Worm (Caenorhabditis elegans) whole organism, L3 larva: ENCODE results near the gene mam-1.

Source experiments
- R02D3.7 ChIP-seq: fragments of 150-350 bp; optimal IDR thresholded peaks from 2 replicates; lab custom pipeline; 2014; ENCODE audit warnings: missing biosample characterization, missing genetic modification characterization
- ZK546.5 ChIP-seq: sonication (generic microtip); optimal IDR thresholded peaks from 2 replicates; lab custom pipeline; 2017; ENCODE audit warnings: missing biosample characterization, missing genetic modification characterization
- aly-2 ChIP-seq: fragments of 150-350 bp; optimal IDR thresholded peaks from 2 replicates; lab custom pipeline; 2014; ENCODE audit warnings: missing biosample characterization, missing genetic modification characterization
- ama-1 ChIP-seq: fragments of 150-350 bp; optimal IDR thresholded peaks from 2 replicates; lab custom pipeline; 2018
- ceh-16 ChIP-seq: sonication (generic microtip); optimal IDR thresholded peaks from 2 replicates; lab custom pipeline; 2017; ENCODE audit warnings: missing biosample characterization, missing genetic modification characterization
- ceh-28 ChIP-seq: fragments of 150-350 bp; optimal IDR thresholded peaks from 2 replicates; lab custom pipeline; 2014; ENCODE audit warnings: missing biosample characterization, missing genetic modification reagents, missing genetic modification characterization
- ceh-82 ChIP-seq: fragments of 150-350 bp; optimal IDR thresholded peaks from 2 replicates; lab custom pipeline; 2014; ENCODE audit warnings: missing biosample characterization, missing genetic modification characterization
- ceh-9 ChIP-seq: sonication (generic microtip); optimal IDR thresholded peaks from 2 replicates; lab custom pipeline; 2018; ENCODE audit warnings: missing biosample characterization, missing genetic modification characterization
- daf-12 ChIP-seq: fragments of 150-350 bp; optimal IDR thresholded peaks from 2 replicates; lab custom pipeline; 2014; ENCODE audit warnings: missing biosample characterization, missing genetic modification reagents, missing genetic modification characterization
- egl-27 ChIP-seq: sonication (generic microtip); optimal IDR thresholded peaks from 4 replicates; lab custom pipeline; 2017; ENCODE audit warnings: missing biosample characterization, missing genetic modification reagents, missing genetic modification characterization
- egl-5 ChIP-seq: fragments of 150-350 bp; optimal IDR thresholded peaks from 2 replicates; lab custom pipeline; 2017; ENCODE audit warnings: missing biosample characterization, missing genetic modification reagents, missing genetic modification characterization, inconsistent platforms
- elt-2 ChIP-seq: sonication (generic microtip); optimal IDR thresholded peaks from 2 replicates; lab custom pipeline; 2016; ENCODE audit warnings: missing genetic modification reagents, mild to moderate bottlenecking, missing genetic modification characterization, missing compliant biosample characterization
- elt-3 ChIP-seq, 3 experiments: fragments of 150-350 bp in 1 of 3; sonication (generic microtip) in 2 of 3; optimal IDR thresholded peaks; 2 replicates in 2 of 3; 4 replicates in 1 of 3; lab custom pipeline; 2014 to 2017; ENCODE audit warnings: missing biosample characterization in 3 of 3, missing genetic modification characterization in 3 of 3
- eor-1 ChIP-seq, 2 experiments: fragments of 150-350 bp; optimal IDR thresholded peaks; 2 replicates each; lab custom pipeline; 2014 to 2018; ENCODE audit warnings: missing biosample characterization in 2 of 2, missing genetic modification characterization in 2 of 2
- fkh-10 ChIP-seq: sonication (generic microtip); optimal IDR thresholded peaks from 2 replicates; lab custom pipeline; 2017; ENCODE audit warnings: missing biosample characterization, missing genetic modification reagents, missing genetic modification characterization
- hmg-11 ChIP-seq: sonication (generic microtip); optimal IDR thresholded peaks from 2 replicates; lab custom pipeline; 2016; ENCODE audit warnings: missing genetic modification characterization, missing compliant biosample characterization
- jun-1 ChIP-seq: fragments of 150-350 bp; optimal IDR thresholded peaks from 2 replicates; lab custom pipeline; 2014; ENCODE audit warnings: missing biosample characterization, missing genetic modification reagents, missing genetic modification characterization
- lin-15B ChIP-seq: fragments of 150-350 bp; optimal IDR thresholded peaks from 2 replicates; lab custom pipeline; 2014; ENCODE audit warnings: missing biosample characterization, missing genetic modification characterization
- lin-39 ChIP-seq: fragments of 150-350 bp; optimal IDR thresholded peaks from 2 replicates; lab custom pipeline; 2018; ENCODE audit warnings: missing biosample characterization, missing genetic modification reagents, missing genetic modification characterization
- lsy-12 ChIP-seq: sonication (generic microtip); optimal IDR thresholded peaks from 2 replicates; lab custom pipeline; 2016; ENCODE audit warnings: mild to moderate bottlenecking, missing genetic modification characterization, missing compliant biosample characterization
- mdl-1 ChIP-seq: fragments of 150-350 bp; optimal IDR thresholded peaks from 2 replicates; lab custom pipeline; 2014; ENCODE audit warnings: missing biosample characterization, missing genetic modification characterization
- mml-1 ChIP-seq: fragments of 150-350 bp; sonication (generic microtip); optimal IDR thresholded peaks from 3 replicates; lab custom pipeline; 2014; ENCODE audit warnings: missing biosample characterization, missing genetic modification characterization
- nfya-1 ChIP-seq: sonication (generic microtip); optimal IDR thresholded peaks from 2 replicates; lab custom pipeline; 2017; ENCODE audit warnings: missing genetic modification characterization, mild to moderate bottlenecking, missing compliant biosample characterization, antibody characterized with exemption, moderate library complexity; ENCODE audit not compliant: insufficient read depth
- nhr-11 ChIP-seq: fragments of 150-350 bp; optimal IDR thresholded peaks from 2 replicates; lab custom pipeline; 2014; ENCODE audit warnings: missing biosample characterization, missing genetic modification characterization
- nhr-12 ChIP-seq: fragments of 150-350 bp; optimal IDR thresholded peaks from 2 replicates; lab custom pipeline; 2014; ENCODE audit warnings: missing biosample characterization, missing genetic modification characterization
- nhr-23 ChIP-seq: fragments of 150-350 bp; optimal IDR thresholded peaks from 2 replicates; lab custom pipeline; 2014; ENCODE audit warnings: missing biosample characterization, missing genetic modification reagents, missing genetic modification characterization
- nhr-237 ChIP-seq: fragments of 150-350 bp; optimal IDR thresholded peaks from 2 replicates; lab custom pipeline; 2014; ENCODE audit warnings: missing biosample characterization, missing genetic modification characterization
- nhr-25 ChIP-seq: sonication (generic microtip); optimal IDR thresholded peaks from 2 replicates; lab custom pipeline; 2017; ENCODE audit warnings: missing biosample characterization, missing genetic modification characterization
- nhr-28 ChIP-seq: fragments of 150-350 bp; optimal IDR thresholded peaks from 2 replicates; lab custom pipeline; 2014; ENCODE audit warnings: missing biosample characterization, missing genetic modification characterization
- nhr-67 ChIP-seq: fragments of 150-350 bp; optimal IDR thresholded peaks from 2 replicates; lab custom pipeline; 2014; ENCODE audit warnings: missing biosample characterization, missing genetic modification characterization
- nhr-77 ChIP-seq: fragments of 150-350 bp; optimal IDR thresholded peaks from 2 replicates; lab custom pipeline; 2014; ENCODE audit warnings: missing biosample characterization, missing genetic modification characterization
- pqm-1 ChIP-seq: fragments of 150-350 bp; optimal IDR thresholded peaks from 2 replicates; lab custom pipeline; 2017; ENCODE audit warnings: missing biosample characterization, missing genetic modification characterization, inconsistent platforms
- sea-2 ChIP-seq: fragments of 150-350 bp; sonication (generic microtip); optimal IDR thresholded peaks from 4 replicates; lab custom pipeline; 2014; ENCODE audit warnings: missing biosample characterization, missing genetic modification reagents, missing genetic modification characterization
- skn-1 ChIP-seq: fragments of 150-350 bp; optimal IDR thresholded peaks from 2 replicates; lab custom pipeline; 2014; ENCODE audit warnings: missing biosample characterization, missing genetic modification characterization
- snpc-4 ChIP-seq: fragments of 150-350 bp; optimal IDR thresholded peaks from 2 replicates; lab custom pipeline; 2014; ENCODE audit warnings: missing biosample characterization, missing genetic modification characterization
- tbx-2 ChIP-seq: sonication (generic microtip); optimal IDR thresholded peaks from 2 replicates; lab custom pipeline; 2016; ENCODE audit warnings: mild to moderate bottlenecking, missing genetic modification characterization, missing compliant biosample characterization
- unc-39 ChIP-seq: sonication (generic microtip); optimal IDR thresholded peaks from 4 replicates; lab custom pipeline; 2017; ENCODE audit warnings: missing biosample characterization, missing genetic modification characterization
- unc-62 ChIP-seq: fragments of 150-350 bp; sonication (generic microtip); optimal IDR thresholded peaks from 4 replicates; lab custom pipeline; 2014; ENCODE audit warnings: missing biosample characterization, missing genetic modification reagents, missing genetic modification characterization
- zag-1 ChIP-seq: fragments of 150-350 bp; optimal IDR thresholded peaks from 2 replicates; lab custom pipeline; 2014; ENCODE audit warnings: missing biosample characterization, missing genetic modification characterization
- ztf-11 ChIP-seq: fragments of 150-350 bp; optimal IDR thresholded peaks from 2 replicates; lab custom pipeline; 2014; ENCODE audit warnings: missing biosample characterization, missing genetic modification characterization
- ztf-4 ChIP-seq: fragments of 150-350 bp; optimal IDR thresholded peaks from 2 replicates; lab custom pipeline; 2014; ENCODE audit warnings: missing biosample characterization, missing genetic modification characterization

Gene mam-1

DNA sequence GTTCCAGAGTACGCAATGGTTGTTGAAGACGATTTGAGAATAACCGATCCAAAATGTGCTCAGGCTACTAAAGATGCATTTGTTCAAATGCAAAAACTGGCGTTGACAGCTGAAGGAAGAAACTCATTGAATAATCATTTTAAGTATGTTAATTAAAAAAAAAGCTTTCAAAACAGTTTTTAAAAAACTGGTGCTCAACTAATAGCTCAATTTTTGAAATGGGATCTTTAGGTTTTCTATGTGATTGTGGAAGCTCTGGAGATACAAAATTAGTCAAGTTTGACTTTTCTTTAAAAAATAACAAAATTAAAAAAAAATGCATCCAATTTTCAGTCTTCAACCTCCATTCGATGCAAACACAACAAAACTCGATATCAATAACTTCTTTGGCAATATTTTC lies 14.6 kb downstream of the mam-1 start:
- no peak for TF ChIP-seq elt-3 (tag; optimal IDR thresholded peaks at IDR 0.05; lab: Kevin White, UChicago)
- no peak for TF ChIP-seq ama-1 (lab: Kevin White, UChicago)
- TF ChIP-seq egl-27 (tag; lab: Kevin White, UChicago) = no peak
- no peak for TF ChIP-seq nfya-1 (tag; lab: Kevin White, UChicago)
- TF ChIP-seq ceh-28 (tag; lab: Kevin White, UChicago) = no peak
- TF ChIP-seq pqm-1 (tag; lab: Kevin White, UChicago) = no peak
- no peak for TF ChIP-seq eor-1 (tag; optimal IDR thresholded peaks at IDR 0.05; lab: Kevin White, UChicago)
- no peak for TF ChIP-seq daf-12 (tag; lab: Kevin White, UChicago)
- TF ChIP-seq nhr-237 (tag; lab: Kevin White, UChicago) = no peak
- no peak for TF ChIP-seq skn-1 (tag; lab: Kevin White, UChicago)
- TF ChIP-seq ZK546.5 (tag; lab: Kevin White, UChicago) = no peak
- TF ChIP-seq tbx-2 (tag; lab: Kevin White, UChicago) = no peak
- no peak for TF ChIP-seq elt-2 (tag; lab: Kevin White, UChicago)
- no peak for TF ChIP-seq mdl-1 (tag; lab: Kevin White, UChicago)
- TF ChIP-seq ceh-16 = no peak
- no peak for TF ChIP-seq egl-5 (tag; lab: Kevin White, UChicago)
- no peak for TF ChIP-seq zag-1 (tag; lab: Kevin White, UChicago)
- TF ChIP-seq R02D3.7 (tag; lab: Kevin White, UChicago) = no peak

DNA sequence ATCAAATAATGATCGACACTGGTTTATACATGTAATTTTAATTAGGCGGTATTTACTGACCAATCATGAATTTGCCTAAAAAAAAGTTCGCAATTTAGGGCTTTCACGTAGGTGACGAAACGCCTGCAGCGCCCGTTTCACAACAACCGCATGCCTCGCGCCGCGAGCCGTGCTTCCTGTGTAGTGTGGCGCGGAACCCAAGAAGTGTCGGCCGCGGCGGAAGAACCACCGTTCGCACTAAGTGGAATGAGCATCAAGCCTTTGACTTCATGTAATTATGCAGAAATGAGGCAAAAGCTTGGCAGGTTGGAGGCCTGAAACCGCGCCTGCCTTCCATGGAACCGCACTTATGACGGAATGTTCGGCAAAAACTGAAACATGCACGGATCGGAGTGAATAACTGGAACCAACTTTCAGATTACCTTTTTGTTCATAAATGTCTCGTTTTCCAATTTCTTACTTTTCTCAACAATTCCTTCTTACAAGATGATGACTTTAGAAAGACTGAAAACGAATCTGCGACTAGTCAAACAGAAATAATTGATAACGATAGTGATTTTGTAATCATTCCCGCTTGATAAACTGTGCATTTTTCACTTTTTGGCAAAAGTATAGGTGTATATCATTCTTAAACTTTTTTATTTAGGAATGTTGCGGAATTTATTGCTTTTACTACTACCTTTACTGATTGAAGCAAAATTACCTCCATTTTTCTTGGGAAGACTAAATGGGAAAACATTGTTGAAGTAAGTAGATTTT lies 16.1 kb downstream of the mam-1 start, which contains the start of gene F56F10.1:
Gene F56F10.1, plus strand, starts transcription at position 647 of the 759 bp plus-strand sequence.
- TF ChIP-seq pqm-1 (tag; lab: Kevin White, UChicago) (no peak), ceh-9 (no peak), egl-5 (tag; lab: Kevin White, UChicago) (no peak), zag-1 (tag; lab: Kevin White, UChicago) (no peak), nfya-1 (tag; lab: Kevin White, UChicago) (no peak), elt-2 (tag; lab: Kevin White, UChicago) (peak; percentile 44), nhr-67 (tag; lab: Kevin White, UChicago) (no peak), fkh-10 (GFP tag; lab: Kevin White, UChicago) (no peak), egl-27 (tag; lab: Kevin White, UChicago) (no peak), skn-1 (tag; lab: Kevin White, UChicago) (peak; percentile 47), ZK546.5 (tag; lab: Kevin White, UChicago) (no peak), ama-1 (lab: Kevin White, UChicago) (no peak), ceh-16 (no peak), sea-2 (GFP tag; lab: Kevin White, UChicago) (no peak), snpc-4 (tag; lab: Kevin White, UChicago) (peak; percentile 53), hmg-11 (no peak), ceh-28 (tag; lab: Kevin White, UChicago) (no peak), mml-1 (tag; lab: Kevin White, UChicago) (no peak), aly-2 (tag; lab: Kevin White, UChicago) (no peak), ceh-82 (tag; lab: Kevin White, UChicago) (no peak), nhr-11 (tag; lab: Kevin White, UChicago) (no peak), nhr-12 (no peak), lin-39 (tag; lab: Kevin White, UChicago) (no peak), ztf-4 (no peak), unc-62 (no peak)
- TF ChIP-seq, all 47 proteins: peak for 3

DNA sequence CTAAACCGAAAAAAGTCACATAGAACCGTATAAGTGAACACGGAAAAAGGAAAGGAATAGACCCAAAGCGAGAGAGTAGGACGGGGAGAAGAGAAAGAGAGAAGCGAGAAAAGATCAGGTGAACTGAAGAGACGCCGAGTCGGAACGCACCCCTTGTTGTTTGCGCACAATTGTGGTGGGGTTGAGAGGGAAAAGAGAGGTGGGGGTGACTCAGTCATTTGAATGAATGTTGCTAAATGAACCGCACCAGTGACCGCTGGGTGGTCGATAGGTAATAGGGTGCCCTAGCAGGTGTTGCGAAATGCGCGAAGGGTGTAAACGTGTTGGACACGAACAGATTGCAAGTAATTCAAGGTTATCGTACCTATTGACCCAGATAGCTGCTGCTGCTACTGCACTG lies 17.2 kb downstream of the mam-1 start, which contains the start of gene lgl-1:
Gene lgl-1, minus strand, starts transcription at position 70 of the 400 bp plus-strand sequence.
- TF ChIP-seq tbx-2 (tag; lab: Kevin White, UChicago) (no peak), nhr-77 (no peak), unc-62 (no peak), nhr-25 (tag; lab: Kevin White, UChicago) (peak; percentile 53), sea-2 (GFP tag; lab: Kevin White, UChicago) (no peak), skn-1 (tag; lab: Kevin White, UChicago) (no peak), egl-27 (tag; lab: Kevin White, UChicago) (no peak), elt-2 (tag; lab: Kevin White, UChicago) (peak; percentile 31), lin-39 (tag; lab: Kevin White, UChicago) (peak; percentile 67), mml-1 (tag; lab: Kevin White, UChicago) (no peak), R02D3.7 (tag; lab: Kevin White, UChicago) (no peak), nhr-237 (tag; lab: Kevin White, UChicago) (no peak), daf-12 (tag; lab: Kevin White, UChicago) (no peak), unc-39 (tag; lab: Kevin White, UChicago) (no peak), ztf-11 (tag; lab: Kevin White, UChicago) (no peak), nhr-12 (no peak), lsy-12 (no peak), lin-15B (tag; lab: Kevin White, UChicago) (no peak), jun-1 (tag; lab: Kevin White, UChicago) (peak; percentile 54), nhr-28 (no peak), nfya-1 (tag; lab: Kevin White, UChicago) (peak; percentile 3), nhr-23 (tag; lab: Kevin White, UChicago) (peak; percentile 30), hmg-11 (peak; percentile 59), pqm-1 (tag; lab: Kevin White, UChicago) (peak; percentile 18), ama-1 (lab: Kevin White, UChicago) (no peak), fkh-10 (GFP tag; lab: Kevin White, UChicago) (no peak)
- TF ChIP-seq, all 47 proteins: peak for 8
